Worm (Caenorhabditis elegans) whole organism, midembryonic: ENCODE results near the gene mltn-5.

ENCODE experiments used
- T22C8.4 ChIP-seq: fragments of 200-800 bp; sonication (Bioruptor generic); IDR thresholded peaks from 2 replicates; pipeline ENCODE4 v1.3.6; 2022; ENCODE audit warnings: missing genetic modification characterization, missing compliant biosample characterization
- cog-1 ChIP-seq: sonication (generic microtip); optimal IDR thresholded peaks from 2 replicates; lab custom pipeline; 2016; ENCODE audit warnings: missing genetic modification characterization, missing compliant biosample characterization
- flt-1 ChIP-seq: fragments of 200-800 bp; sonication (Bioruptor generic); IDR thresholded peaks from 2 replicates; pipeline ENCODE4 v1.3.6; 2022; ENCODE audit warnings: missing genetic modification characterization, missing compliant biosample characterization
- klf-2 ChIP-seq: fragments of 200-800 bp; sonication (Bioruptor generic); conservative IDR thresholded peaks from 2 replicates; pipeline ENCODE4 v1.3.6; 2022; ENCODE audit warnings: missing genetic modification reagents, missing genetic modification characterization, missing compliant biosample characterization
- med-1 ChIP-seq: sonication (generic microtip); optimal IDR thresholded peaks from 2 replicates; lab custom pipeline; 2017; ENCODE audit warnings: missing genetic modification characterization, mild to moderate bottlenecking, missing compliant biosample characterization, antibody characterized with exemption, missing genetic modification reagents; ENCODE audit not compliant: insufficient read depth
- ref-1 ChIP-seq: fragments of 200-800 bp; sonication (Bioruptor generic); conservative IDR thresholded peaks from 2 replicates; pipeline ENCODE4 v1.3.6; 2022; ENCODE audit warnings: missing genetic modification reagents, missing genetic modification characterization, missing compliant biosample characterization
- tab-1 ChIP-seq: fragments of 200-800 bp; sonication (Bioruptor generic); IDR thresholded peaks from 2 replicates; pipeline ENCODE4 v1.3.6; 2022; ENCODE audit warnings: missing genetic modification characterization, missing compliant biosample characterization
- ztf-23 ChIP-seq: fragments of 200-800 bp; sonication (Bioruptor generic); IDR thresholded peaks from 2 replicates; pipeline ENCODE4 v1.3.6; 2022; ENCODE audit warnings: missing genetic modification reagents, missing genetic modification characterization, missing compliant biosample characterization
- ztf-29 ChIP-seq: fragments of 200-800 bp; sonication (Bioruptor generic); IDR thresholded peaks from 2 replicates; pipeline ENCODE4 v1.3.6; 2022; ENCODE audit warnings: missing genetic modification reagents, missing genetic modification characterization, missing compliant biosample characterization

The mltn-5 gene

ce11 chrII:13945527-13945926, 20.5 kb downstream of the mltn-5 start:
- TF ChIP-seq ztf-23 (GFP tag; lab: Robert Waterston, UW), result no peak

ce11 chrII:13949290-13949689, 24.3 kb downstream of the mltn-5 start, which contains the start of gene sre-44:
TSS of gene sre-44 (plus strand) at chrII:13949590.
- TF ChIP-seq ztf-29 (GFP tag; lab: Robert Waterston, UW) (no peak), flt-1 (no peak), klf-2 (GFP tag; lab: Robert Waterston, UW) (no peak), cog-1 (no peak), T22C8.4 (no peak), ref-1 (GFP tag; lab: Robert Waterston, UW) (no peak), tab-1 (GFP tag; lab: Robert Waterston, UW) (no peak), med-1 (no peak), ztf-23 (GFP tag; lab: Robert Waterston, UW) (no peak)

- TF ChIP-seq ztf-29 (GFP tag; lab: Robert Waterston, UW) (no peak), cog-1 (no peak), ref-1 (GFP tag; lab: Robert Waterston, UW) (no peak), klf-2 (GFP tag; lab: Robert Waterston, UW) (no peak), T22C8.4 (no peak), ztf-23 (GFP tag; lab: Robert Waterston, UW) (no peak)
Observed at ce11 chrII:13951986-13952385, 27.0 kb downstream of the mltn-5 start.

DNA sequence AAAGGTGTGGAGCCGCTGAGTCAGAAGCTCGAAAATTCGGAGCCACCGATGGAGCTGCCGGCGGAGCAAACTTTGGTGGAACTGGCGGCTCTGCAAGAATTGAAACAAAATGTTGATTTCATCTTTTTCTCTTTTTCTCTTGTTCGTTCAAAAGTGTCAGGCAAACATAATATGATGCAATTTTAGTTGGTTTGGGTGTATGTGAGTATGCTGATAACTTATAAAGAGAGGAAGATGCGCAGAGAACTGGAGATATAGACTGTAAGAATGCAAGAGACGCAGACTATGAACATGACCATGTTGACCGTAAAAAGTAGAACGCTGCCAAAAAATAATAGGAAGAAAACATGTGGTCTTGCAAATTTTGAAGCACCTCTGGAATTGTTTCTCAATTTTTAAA, 29.1 kb downstream of the mltn-5 start:
- TF ChIP-seq med-1 (no peak), ref-1 (GFP tag; lab: Robert Waterston, UW) (no peak), tab-1 (GFP tag; lab: Robert Waterston, UW) (no peak), T22C8.4 (no peak), cog-1 (no peak), flt-1 (no peak), klf-2 (GFP tag; lab: Robert Waterston, UW) (no peak), ztf-29 (GFP tag; lab: Robert Waterston, UW) (no peak), ztf-23 (GFP tag; lab: Robert Waterston, UW) (no peak)

ce11 chrII:13954979-13955378, 30.0 kb downstream of the mltn-5 start:
- TF ChIP-seq cog-1 (no peak), klf-2 (GFP tag; lab: Robert Waterston, UW) (no peak)

- TF ChIP-seq med-1 (no peak), ref-1 (GFP tag; lab: Robert Waterston, UW) (no peak), flt-1 (no peak), tab-1 (GFP tag; lab: Robert Waterston, UW) (no peak), T22C8.4 (no peak), ztf-23 (GFP tag; lab: Robert Waterston, UW) (no peak), cog-1 (no peak), klf-2 (GFP tag; lab: Robert Waterston, UW) (no peak), ztf-29 (GFP tag; lab: Robert Waterston, UW) (no peak)
Observed at ce11 chrII:13956529-13956928, 31.5 kb downstream of the mltn-5 start.

DNA sequence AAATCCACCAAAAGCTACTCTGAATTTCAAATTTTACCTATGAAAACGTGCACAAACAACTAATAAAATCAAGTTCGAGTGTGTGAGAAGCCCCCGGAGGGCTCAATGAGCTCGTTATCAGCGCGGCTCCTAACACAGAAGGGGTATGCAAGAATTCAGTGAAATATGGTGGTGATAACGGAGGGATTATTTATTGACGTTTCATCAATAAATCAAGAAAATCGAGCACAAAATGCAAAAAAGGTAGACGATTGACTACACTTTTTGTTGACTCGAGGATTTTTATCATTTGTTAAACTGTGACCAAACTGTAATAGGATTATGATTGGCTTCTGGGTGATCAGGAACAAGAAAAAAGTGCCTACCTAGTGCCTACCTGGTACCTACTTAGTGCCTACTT, 32.4 kb downstream of the mltn-5 start, which contains the start of gene zip-3:
Gene zip-3 (minus strand): TSS at position 21 of the 400 bp plus-strand sequence.
- TF ChIP-seq cog-1, result no peak
- TF ChIP-seq klf-2 (GFP tag; lab: Robert Waterston, UW), result no peak
- TF ChIP-seq ztf-29 (GFP tag; lab: Robert Waterston, UW), result no peak
- no peak for TF ChIP-seq T22C8.4

DNA sequence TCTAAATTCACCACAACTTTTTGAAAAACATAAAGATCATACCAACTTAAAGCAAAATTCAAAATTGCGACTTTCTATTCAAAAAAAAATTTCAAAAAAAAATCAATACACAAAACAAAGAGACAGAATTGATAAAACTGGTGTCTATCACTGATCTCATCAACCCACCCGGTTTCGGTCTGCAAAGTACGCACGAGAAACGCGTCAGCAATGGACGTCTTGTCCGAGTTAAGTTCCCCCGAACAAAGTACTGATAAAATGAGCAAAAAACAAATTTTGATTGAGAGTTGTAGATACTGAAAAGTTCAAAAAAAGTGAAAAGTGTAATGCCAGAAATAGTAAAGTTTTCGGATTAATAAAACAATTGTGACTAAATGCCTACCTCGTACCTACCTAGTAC, 33.4 kb downstream of the mltn-5 start:
- TF ChIP-seq cog-1 (no peak), tab-1 (GFP tag; lab: Robert Waterston, UW) (no peak), med-1 (no peak), ztf-23 (GFP tag; lab: Robert Waterston, UW) (no peak), klf-2 (GFP tag; lab: Robert Waterston, UW) (no peak), T22C8.4 (no peak), ref-1 (GFP tag; lab: Robert Waterston, UW) (no peak), ztf-29 (GFP tag; lab: Robert Waterston, UW) (no peak), flt-1 (no peak)

DNA sequence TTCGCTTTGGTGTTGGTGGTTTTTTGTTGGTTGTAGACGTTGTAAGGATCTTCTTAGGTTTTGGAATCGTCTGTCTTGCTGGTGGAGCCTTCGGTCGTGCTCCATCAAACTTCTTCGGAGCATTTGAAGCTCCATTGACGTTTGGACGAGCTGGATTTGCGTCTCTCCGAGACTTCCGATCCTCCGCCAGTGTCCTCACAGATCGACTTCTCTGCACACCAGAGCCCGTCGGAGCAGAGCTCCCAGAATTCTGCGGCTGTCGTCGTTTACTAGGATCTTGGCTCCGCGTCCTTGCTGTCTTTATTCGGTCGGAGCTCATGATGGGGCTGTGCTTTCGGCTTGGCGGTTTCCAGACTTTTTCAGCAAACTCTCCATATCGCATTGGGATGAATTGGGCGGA, 36.6 kb downstream of the mltn-5 start:
- TF ChIP-seq med-1 (no peak), tab-1 (GFP tag; lab: Robert Waterston, UW) (no peak), cog-1 (no peak), flt-1 (no peak), klf-2 (GFP tag; lab: Robert Waterston, UW) (no peak), ztf-23 (GFP tag; lab: Robert Waterston, UW) (no peak), ref-1 (GFP tag; lab: Robert Waterston, UW) (no peak), T22C8.4 (no peak), ztf-29 (GFP tag; lab: Robert Waterston, UW) (no peak)

DNA sequence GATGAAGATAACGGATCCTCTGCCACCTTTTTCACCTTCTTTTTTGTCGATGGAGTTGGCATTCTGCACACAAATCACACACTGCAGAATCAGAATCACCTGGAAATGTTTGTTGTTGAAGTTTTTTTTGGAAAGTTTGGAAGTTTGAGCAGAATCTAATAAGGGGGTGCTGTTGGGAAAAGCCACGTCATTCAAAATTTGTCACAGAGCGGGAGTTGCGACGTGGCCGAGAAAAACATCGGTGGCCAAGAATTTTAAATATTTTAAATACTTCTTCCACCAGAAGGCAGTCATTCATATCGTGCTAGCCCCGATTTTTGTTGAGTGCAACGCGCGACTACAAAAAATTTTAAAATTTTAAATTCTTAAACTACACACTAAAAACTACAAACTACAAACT, 37.3 kb downstream of the mltn-5 start, which contains the start of gene rpi-1:
Gene rpi-1 (minus strand): TSS at position 101 of the 400 bp plus-strand sequence.
- TF ChIP-seq flt-1, result no peak
- TF ChIP-seq T22C8.4, result no peak
- no peak for TF ChIP-seq ztf-29 (GFP tag; lab: Robert Waterston, UW)
- no peak for TF ChIP-seq ztf-23 (GFP tag; lab: Robert Waterston, UW)
- TF ChIP-seq cog-1, result no peak
- TF ChIP-seq med-1, result no peak
- TF ChIP-seq ref-1 (GFP tag; lab: Robert Waterston, UW), result no peak
- TF ChIP-seq tab-1 (GFP tag; lab: Robert Waterston, UW), result no peak
- TF ChIP-seq klf-2 (GFP tag; lab: Robert Waterston, UW), result no peak

DNA sequence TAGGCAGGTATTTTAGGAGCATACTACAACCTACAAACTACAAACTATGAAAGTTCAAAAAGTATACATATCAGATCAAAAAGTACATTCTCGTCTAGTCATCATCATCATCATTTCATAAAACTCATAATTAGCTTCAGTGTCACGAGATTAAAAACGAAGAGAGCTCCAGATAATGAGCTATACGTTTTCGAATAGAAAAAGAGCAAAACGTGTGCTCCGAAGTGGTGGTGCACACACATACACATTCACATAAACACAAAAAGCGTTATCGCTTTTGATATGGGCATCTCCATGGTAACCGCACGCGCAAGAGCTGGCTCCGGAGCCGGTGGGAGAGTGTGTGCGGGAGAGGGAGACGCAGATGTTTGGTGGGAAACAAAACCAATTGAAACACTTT, 39.3 kb downstream of the mltn-5 start:
- TF ChIP-seq ztf-23 (GFP tag; lab: Robert Waterston, UW) (no peak), cog-1 (no peak), T22C8.4 (no peak), med-1 (no peak), ref-1 (GFP tag; lab: Robert Waterston, UW) (no peak), tab-1 (GFP tag; lab: Robert Waterston, UW) (no peak), flt-1 (no peak), klf-2 (GFP tag; lab: Robert Waterston, UW) (no peak), ztf-29 (GFP tag; lab: Robert Waterston, UW) (no peak)
